Fruit fly (Drosophila melanogaster) Kc167 (cell line): ENCODE measurements around the gene CG43678.

Experiments used
- Myc ChIP-seq: fragments of >200 bp; optimal IDR thresholded peaks from 2 replicates; lab custom pipeline; 2017; ENCODE audit warnings: missing external identifiers
- Sin3A ChIP-seq: fragments of >200 bp; optimal IDR thresholded peaks from 2 replicates; lab custom pipeline; 2018; ENCODE audit warnings: missing external identifiers
- h ChIP-seq: fragments of >200 bp; optimal IDR thresholded peaks from 3 replicates; lab custom pipeline; 2018; ENCODE audit warnings: missing external identifiers
- insv ChIP-seq: fragments of >200 bp; optimal IDR thresholded peaks from 3 replicates; lab custom pipeline; 2018; ENCODE audit warnings: missing external identifiers
- psq ChIP-seq: fragments of >200 bp; optimal IDR thresholded peaks from 2 replicates; lab custom pipeline; 2017; ENCODE audit warnings: missing external identifiers
- ttk ChIP-seq: sonication (Bioruptor generic); optimal IDR thresholded peaks from 2 replicates; lab custom pipeline; 2017; ENCODE audit warnings: missing external identifiers

The CG43678 gene

dm6 chr3L:15049395-15049794 lies at the start of gene CG43678:
Gene CG43678 (minus strand): TSS chr3L:15049495.
- TF ChIP-seq ttk (lab: Kevin White, UChicago) (no peak), psq (lab: Kevin White, UChicago) (no peak), Sin3A (no peak), Myc (lab: Kevin White, UChicago) (no peak), insv (no peak), h (lab: Kevin White, UChicago) (no peak)

dm6 chr3L:15097878-15098520 lies 48.7 kb upstream of the CG43678 start, which contains the start of gene Ctps:
Gene Ctps (plus strand): TSS chr3L:15097914.
- TF ChIP-seq h (lab: Kevin White, UChicago) (no peak), ttk (lab: Kevin White, UChicago) (no peak), Sin3A (no peak)

dm6 chr3L:15094589-15095288 lies 45.4 kb upstream of the CG43678 start, which contains the start of the genes sstn, Plp and GlyRS:
Gene sstn (minus strand): TSS chr3L:15094719.
Gene Plp (minus strand): TSS chr3L:15094724.
Gene GlyRS (plus strand): TSS chr3L:15095142.
- no peak for TF ChIP-seq Sin3A

- TF ChIP-seq insv (no peak), h (lab: Kevin White, UChicago) (no peak), ttk (lab: Kevin White, UChicago) (no peak), Sin3A (no peak), Myc (lab: Kevin White, UChicago) (no peak), psq (lab: Kevin White, UChicago) (no peak)
Measured at dm6 chr3L:15093929-15094588, 44.8 kb upstream of the CG43678 start.

- TF ChIP-seq h (lab: Kevin White, UChicago) (no peak), psq (lab: Kevin White, UChicago) (no peak), ttk (lab: Kevin White, UChicago) (no peak)
Measured at dm6 chr3L:15089887-15090679, 40.8 kb upstream of the CG43678 start.

- TF ChIP-seq Sin3A (no peak), psq (lab: Kevin White, UChicago) (no peak), insv (no peak), Myc (lab: Kevin White, UChicago) (no peak), ttk (lab: Kevin White, UChicago) (no peak), h (lab: Kevin White, UChicago) (no peak)
Measured at dm6 chr3L:15089083-15089704, 39.9 kb upstream of the CG43678 start.

dm6 chr3L:15088285-15088684 lies 39.0 kb upstream of the CG43678 start:
- TF ChIP-seq Myc (lab: Kevin White, UChicago) (no peak), insv (no peak), psq (lab: Kevin White, UChicago) (no peak), h (lab: Kevin White, UChicago) (no peak), ttk (lab: Kevin White, UChicago) (no peak), Sin3A (no peak)

- TF ChIP-seq ttk (lab: Kevin White, UChicago) (no peak), psq (lab: Kevin White, UChicago) (no peak), Myc (lab: Kevin White, UChicago) (no peak), insv (no peak), h (lab: Kevin White, UChicago) (no peak), Sin3A (no peak)
Measured at dm6 chr3L:15084288-15084687, 35.0 kb upstream of the CG43678 start.

- TF ChIP-seq h (lab: Kevin White, UChicago) (no peak), Sin3A (no peak), Myc (lab: Kevin White, UChicago) (no peak), psq (lab: Kevin White, UChicago) (no peak), ttk (lab: Kevin White, UChicago) (no peak), insv (no peak)
Measured at dm6 chr3L:15079278-15079677, 30.0 kb upstream of the CG43678 start.

- no peak for TF ChIP-seq Sin3A
- TF ChIP-seq ttk (lab: Kevin White, UChicago) = no peak
- TF ChIP-seq Myc (lab: Kevin White, UChicago) = no peak
Measured at dm6 chr3L:15078347-15078746, 29.1 kb upstream of the CG43678 start, which contains the start of gene Or71a. Gene Or71a (minus strand): TSS chr3L:15078447.

dm6 chr3L:15076380-15076779 lies 27.1 kb upstream of the CG43678 start:
- TF ChIP-seq Myc (lab: Kevin White, UChicago) (no peak), insv (no peak), psq (lab: Kevin White, UChicago) (no peak), Sin3A (no peak), h (lab: Kevin White, UChicago) (no peak), ttk (lab: Kevin White, UChicago) (no peak)
